Worm (Caenorhabditis elegans): ENCODE measurements around the gene F55G11.2.
A peak's percentile ranks its signal among the peaks of the same experiment; 100 is the strongest.

DNA sequence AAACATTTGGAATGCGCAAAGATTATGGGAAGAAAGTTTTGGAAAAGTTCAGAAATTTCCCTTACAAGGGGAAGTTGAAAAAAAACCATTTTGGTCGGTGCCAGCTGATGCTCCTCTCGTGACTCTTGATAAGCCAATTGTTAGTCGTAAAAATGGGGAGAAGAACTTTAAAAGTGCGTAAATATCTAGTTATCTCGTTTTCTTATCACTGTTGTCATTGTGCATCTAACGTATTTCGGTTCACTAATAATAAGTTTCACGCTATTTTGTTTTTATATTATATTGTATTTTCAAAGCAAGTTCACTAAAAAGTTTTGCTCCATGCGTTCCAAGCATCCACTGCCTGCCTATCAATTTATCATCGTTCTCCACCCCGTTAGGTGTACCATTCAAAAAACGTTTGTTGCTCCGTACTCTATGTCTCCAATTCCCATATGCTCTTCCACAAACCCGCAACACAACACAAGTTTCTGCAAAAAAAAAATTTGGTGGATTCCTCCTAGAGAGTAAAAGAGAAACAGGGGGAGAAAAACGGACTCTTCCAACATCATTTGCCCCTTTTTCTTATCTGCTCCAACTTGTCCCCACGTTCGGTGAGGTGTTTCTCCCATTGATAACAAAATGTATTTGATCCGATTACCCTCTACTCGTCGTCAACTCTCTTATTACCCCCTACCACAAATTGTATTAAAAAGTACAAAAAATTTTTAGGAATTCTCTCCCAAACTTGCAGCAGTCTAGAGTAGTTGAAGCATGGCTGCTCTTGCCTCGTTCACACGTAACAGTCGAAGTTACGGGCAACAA, 39.5 kb upstream of the F55G11.2 start, which contains the start of gene mbk-2:
- TF ChIP-seq lsy-2 (tag; optimal IDR thresholded peaks at IDR 0.05) = no peak
- TF ChIP-seq arid-1 (GFP tag; conservative IDR thresholded peaks at IDR 0.05) = no peak
- no peak for TF ChIP-seq daf-16 (GFP tag; optimal IDR thresholded peaks at IDR 0.05)
- TF ChIP-seq daf-16 (tag; optimal IDR thresholded peaks at IDR 0.05) = peak; percentile 76
- TF ChIP-seq vab-7 (GFP tag; IDR thresholded peaks at IDR 0.05) = no peak
- no peak for TF ChIP-seq unc-62 (GFP tag; optimal IDR thresholded peaks at IDR 0.05 in 1 of 2)
- TF ChIP-seq unc-62 (tag; optimal IDR thresholded peaks at IDR 0.05) = no peak
